Fruit fly (Drosophila melanogaster) whole organism, embryonic: ENCODE measurements around the gene CG34266.

Experiments
- Abd-B ChIP-seq: fragments of 200-800 bp; sonication (Bioruptor generic); optimal IDR thresholded peaks from 2 replicates; lab custom pipeline; 2018; ENCODE audit warnings: missing biosample characterization, mild to moderate bottlenecking, missing genetic modification characterization, moderate library complexity
- BtbVII ChIP-seq: fragments of 200-800 bp; sonication (Bioruptor generic); optimal IDR thresholded peaks from 3 replicates; lab custom pipeline; 2017; ENCODE audit warnings: missing biosample characterization, mild to moderate bottlenecking, missing genetic modification characterization
- CG10274 ChIP-seq: fragments of 200-800 bp; sonication (Bioruptor generic); optimal IDR thresholded peaks from 3 replicates; lab custom pipeline; 2017; ENCODE audit warnings: missing biosample characterization, mild to moderate bottlenecking, missing genetic modification characterization
- CG10462 ChIP-seq: fragments of 200-800 bp; sonication (Bioruptor generic); optimal IDR thresholded peaks from 2 replicates; lab custom pipeline; 2016; ENCODE audit warnings: missing biosample characterization, missing genetic modification characterization
- CG10654 ChIP-seq: fragments of 200-800 bp; sonication (Bioruptor generic); optimal IDR thresholded peaks from 2 replicates; lab custom pipeline; 2016; ENCODE audit warnings: missing biosample characterization, missing genetic modification characterization
- CG11696 ChIP-seq: fragments of 200-800 bp; sonication (Bioruptor generic); IDR thresholded peaks from 2 replicates; pipeline ENCODE4 v1.3.6; 2022; ENCODE audit warnings: missing biosample characterization, missing genetic modification characterization
- CG13123 ChIP-seq: fragments of 200-800 bp; sonication (Bioruptor generic); optimal IDR thresholded peaks from 2 replicates; lab custom pipeline; 2016; ENCODE audit warnings: missing biosample characterization, missing genetic modification characterization
- CG14965 ChIP-seq: fragments of 200-800 bp; sonication (Bioruptor generic); optimal IDR thresholded peaks from 2 replicates; lab custom pipeline; 2016; ENCODE audit warnings: missing biosample characterization, missing genetic modification characterization, borderline replicate concordance
- CG15479 ChIP-seq: fragments of 200-800 bp; sonication (Bioruptor generic); optimal IDR thresholded peaks from 3 replicates; lab custom pipeline; 2019; ENCODE audit warnings: missing biosample characterization, mild to moderate bottlenecking, missing genetic modification characterization, moderate library complexity
- CG15601 ChIP-seq: fragments of 200-800 bp; sonication (Bioruptor generic); optimal IDR thresholded peaks from 3 replicates; lab custom pipeline; 2019; ENCODE audit warnings: missing biosample characterization, mild to moderate bottlenecking, missing genetic modification characterization, moderate library complexity
- CG1602 ChIP-seq: fragments of 200-800 bp; sonication (Bioruptor generic); optimal IDR thresholded peaks from 3 replicates; lab custom pipeline; 2016; ENCODE audit warnings: missing biosample characterization, missing genetic modification characterization
- CG2120 ChIP-seq: fragments of 200-800 bp; sonication (Bioruptor generic); optimal IDR thresholded peaks from 3 replicates; lab custom pipeline; 2016; ENCODE audit warnings: missing biosample characterization, missing genetic modification characterization
- CG2889 ChIP-seq: fragments of 200-800 bp; sonication (Bioruptor generic); IDR thresholded peaks from 3 replicates; pipeline ENCODE4 v1.3.6; 2022; ENCODE audit warnings: missing biosample characterization, missing genetic modification characterization
- CG30020 ChIP-seq: fragments of 200-800 bp; optimal IDR thresholded peaks from 2 replicates; lab custom pipeline; 2019; ENCODE audit warnings: missing biosample characterization, mild to moderate bottlenecking, missing genetic modification characterization, moderate library complexity
- CG3281 ChIP-seq: fragments of 200-800 bp; sonication (Bioruptor generic); optimal IDR thresholded peaks from 3 replicates; lab custom pipeline; 2017; ENCODE audit warnings: missing biosample characterization, mild to moderate bottlenecking, missing genetic modification characterization
- CG3726 ChIP-seq: fragments of 200-800 bp; sonication (Bioruptor generic); IDR thresholded peaks from 3 replicates; pipeline ENCODE4, ENCODE4 v1.3.6; 2022; ENCODE audit warnings: missing biosample characterization, missing genetic modification characterization
- CG9727 ChIP-seq: fragments of 200-800 bp; sonication (Bioruptor generic); optimal IDR thresholded peaks from 3 replicates; lab custom pipeline; 2017; ENCODE audit warnings: missing biosample characterization, mild to moderate bottlenecking, missing genetic modification characterization
- Dek ChIP-seq: fragments of 200-800 bp; sonication (Bioruptor generic); optimal IDR thresholded peaks from 3 replicates; lab custom pipeline; 2019; ENCODE audit warnings: missing biosample characterization, mild to moderate bottlenecking, missing genetic modification characterization, moderate library complexity
- Doc2 ChIP-seq: fragments of 200-800 bp; sonication (Bioruptor generic); IDR thresholded peaks from 2 replicates; pipeline ENCODE4 v1.3.6; 2022; ENCODE audit warnings: missing biosample characterization, missing genetic modification characterization
- Drgx ChIP-seq: fragments of 200-800 bp; sonication (Bioruptor generic); IDR thresholded peaks from 2 replicates; pipeline ENCODE4 v1.3.6; 2022; ENCODE audit warnings: missing biosample characterization, missing genetic modification characterization
- Fer2 ChIP-seq: fragments of 200-800 bp; sonication (Bioruptor generic); optimal IDR thresholded peaks from 2 replicates; lab custom pipeline; 2018; ENCODE audit warnings: missing biosample characterization, mild to moderate bottlenecking, missing genetic modification characterization, moderate library complexity
- HLHmδ ChIP-seq: fragments of 200-800 bp; sonication (Bioruptor generic); optimal IDR thresholded peaks from 2 replicates; lab custom pipeline; 2018; ENCODE audit warnings: missing biosample characterization, mild to moderate bottlenecking, missing genetic modification characterization, moderate library complexity
- Meics ChIP-seq: fragments of 200-800 bp; sonication (Bioruptor generic); optimal IDR thresholded peaks from 2 replicates; lab custom pipeline; 2017; ENCODE audit warnings: missing biosample characterization, mild to moderate bottlenecking, missing genetic modification characterization
- Nf-YB ChIP-seq: fragments of 200-800 bp; sonication (Bioruptor generic); optimal IDR thresholded peaks from 3 replicates; lab custom pipeline; 2019; ENCODE audit warnings: missing biosample characterization, mild to moderate bottlenecking, missing genetic modification characterization, moderate library complexity
- Ravus ChIP-seq: fragments of 200-800 bp; sonication (Bioruptor generic); IDR thresholded peaks from 2 replicates; pipeline ENCODE4 v1.3.6; 2022; ENCODE audit warnings: missing biosample characterization, missing genetic modification characterization
- Sry-β ChIP-seq: fragments of 200-800 bp; sonication (Bioruptor generic); optimal IDR thresholded peaks from 2 replicates; lab custom pipeline; 2018; ENCODE audit warnings: missing biosample characterization, mild to moderate bottlenecking, missing genetic modification characterization, moderate library complexity
- ac ChIP-seq: fragments of 200-800 bp; sonication (Bioruptor generic); optimal IDR thresholded peaks from 3 replicates; lab custom pipeline; 2017; ENCODE audit warnings: missing biosample characterization, mild to moderate bottlenecking, missing genetic modification characterization
- ato ChIP-seq: fragments of 200-800 bp; sonication (Bioruptor generic); IDR thresholded peaks from 2 replicates; pipeline ENCODE4 v1.3.6; 2022; ENCODE audit warnings: missing biosample characterization, missing genetic modification characterization; ENCODE audit not compliant: partially characterized antibody
- az2 ChIP-seq: fragments of 200-800 bp; sonication (Bioruptor generic); optimal IDR thresholded peaks from 3 replicates; lab custom pipeline; 2016; ENCODE audit warnings: missing biosample characterization, missing genetic modification characterization
- bsh ChIP-seq, 2 experiments: fragments of 200-800 bp; sonication (Bioruptor generic); optimal IDR thresholded peaks; 2 replicates each; lab custom pipeline; 2017 to 2018; ENCODE audit warnings: mild to moderate bottlenecking in 2 of 2, missing biosample characterization in 2 of 2, missing genetic modification characterization in 2 of 2, moderate library complexity in 1 of 2
- cg ChIP-seq: fragments of 200-800 bp; sonication (Bioruptor generic); optimal IDR thresholded peaks from 3 replicates; lab custom pipeline; 2019; ENCODE audit warnings: missing biosample characterization, mild to moderate bottlenecking, missing genetic modification characterization, moderate library complexity
- corto ChIP-seq: fragments of 200-800 bp; sonication (Bioruptor generic); optimal IDR thresholded peaks from 2 replicates; lab custom pipeline; 2016; ENCODE audit warnings: missing biosample characterization, mild to moderate bottlenecking, missing genetic modification characterization, moderate library complexity
- crc ChIP-seq: fragments of 200-800 bp; sonication (Bioruptor generic); optimal IDR thresholded peaks from 2 replicates; lab custom pipeline; 2016; ENCODE audit warnings: missing biosample characterization, missing genetic modification characterization
- exex ChIP-seq: fragments of 200-800 bp; sonication (Bioruptor generic); optimal IDR thresholded peaks from 4 replicates; lab custom pipeline; 2018; ENCODE audit warnings: missing biosample characterization, mild to moderate bottlenecking, missing genetic modification characterization, moderate library complexity
- her ChIP-seq: fragments of 200-800 bp; sonication (Bioruptor generic); optimal IDR thresholded peaks from 2 replicates; lab custom pipeline; 2016; ENCODE audit warnings: missing biosample characterization, missing genetic modification characterization
- jing ChIP-seq: fragments of 200-800 bp; sonication (Bioruptor generic); optimal IDR thresholded peaks from 2 replicates; lab custom pipeline; 2018; ENCODE audit warnings: missing biosample characterization, mild to moderate bottlenecking, missing genetic modification characterization
- luna ChIP-seq: fragments of 200-800 bp; sonication (Bioruptor generic); optimal IDR thresholded peaks from 2 replicates; lab custom pipeline; 2016; ENCODE audit warnings: missing biosample characterization, missing genetic modification characterization
- maf-S ChIP-seq: fragments of 200-800 bp; sonication (Bioruptor generic); optimal IDR thresholded peaks from 2 replicates; lab custom pipeline; 2016; ENCODE audit warnings: missing biosample characterization, missing genetic modification characterization
- odd ChIP-seq: fragments of 200-800 bp; sonication (Bioruptor generic); optimal IDR thresholded peaks from 2 replicates; lab custom pipeline; 2017; ENCODE audit warnings: missing biosample characterization, mild to moderate bottlenecking, missing genetic modification characterization
- psq ChIP-seq: fragments of 200-800 bp; sonication (Bioruptor generic); optimal IDR thresholded peaks from 2 replicates; lab custom pipeline; 2017; ENCODE audit warnings: missing biosample characterization, missing genetic modification characterization
- repo ChIP-seq: fragments of 200-800 bp; sonication (Bioruptor generic); optimal IDR thresholded peaks from 2 replicates; lab custom pipeline; 2016; ENCODE audit warnings: missing biosample characterization, missing genetic modification characterization
- sc ChIP-seq, 3 experiments: fragments of >200 bp in 2 of 3; fragments of 200-800 bp in 1 of 3; sonication (Bioruptor generic) in 1 of 3; optimal IDR thresholded peaks; 2 replicates in 2 of 3; 3 replicates in 1 of 3; lab custom pipeline; 2017; ENCODE audit warnings: mild to moderate bottlenecking in 1 of 3, missing biosample characterization in 1 of 3, missing genetic modification characterization in 1 of 3, missing genetic modification reagents in 1 of 3
- sens ChIP-seq: fragments of 200-800 bp; sonication (Bioruptor generic); peaks from one replicate; lab custom pipeline; 2016; ENCODE audit warnings: missing biosample characterization, missing genetic modification characterization
- sqz ChIP-seq: fragments of 200-800 bp; sonication (Bioruptor generic); optimal IDR thresholded peaks from 3 replicates; lab custom pipeline; 2018; ENCODE audit warnings: missing biosample characterization, mild to moderate bottlenecking, missing genetic modification characterization
- sr ChIP-seq: fragments of 200-800 bp; sonication (Bioruptor generic); IDR thresholded peaks from 3 replicates; pipeline ENCODE4 v1.3.6; 2022; ENCODE audit warnings: missing biosample characterization, missing genetic modification characterization
- tll ChIP-seq, 2 experiments: fragments of 200-800 bp in 1 of 2; fragments of >200 bp in 1 of 2; sonication (Bioruptor generic) in 1 of 2; optimal IDR thresholded peaks; 2 replicates each; lab custom pipeline; 2017 to 2019; ENCODE audit warnings: missing biosample characterization in 2 of 2, missing genetic modification characterization in 2 of 2, mild to moderate bottlenecking in 1 of 2, moderate library complexity in 1 of 2
- toy ChIP-seq: fragments of 200-800 bp; sonication (Bioruptor generic); IDR thresholded peaks from 2 replicates; pipeline ENCODE4 v1.3.6; 2022; ENCODE audit warnings: missing biosample characterization, missing genetic modification characterization

CG34266 gene

dm6 chr3L:4697301-4697700 is 19.7 kb downstream of the CG34266 start, which contains the start of gene CG13713:
Gene CG13713, plus strand, starts transcription at chr3L:4697601.
- no peak for TF ChIP-seq repo (GFP tag; lab: Kevin White, UChicago)
- TF ChIP-seq CG15479 (GFP tag; lab: Kevin White, UChicago): peak; percentile 40
- peak; percentile 63 for TF ChIP-seq sens (GFP tag; lab: Kevin White, UChicago)

dm6 chr3L:4698032-4698431 is 20.4 kb downstream of the CG34266 start:
- peak; percentile 11 for TF ChIP-seq CG14965 (GFP tag; lab: Kevin White, UChicago)
- peak; percentile 79 for TF ChIP-seq odd (GFP tag; lab: Kevin White, UChicago)
- TF ChIP-seq CG2889 (GFP tag; lab: Robert Waterston, UW): peak; percentile 73; the same call in 2 of the 3 replicates
- no peak for TF ChIP-seq Doc2 (GFP tag; lab: Robert Waterston, UW)
- TF ChIP-seq repo (GFP tag; lab: Kevin White, UChicago): peak; percentile 70
- TF ChIP-seq Sry-β (GFP tag; lab: Kevin White, UChicago): no peak
- no peak for TF ChIP-seq tll (GFP tag; optimal IDR thresholded peaks at IDR 0.05; lab: Kevin White, UChicago)
- TF ChIP-seq BtbVII (GFP tag; lab: Kevin White, UChicago): peak; percentile 76
- TF ChIP-seq Dek: no peak
- TF ChIP-seq CG2120 (GFP tag; lab: Kevin White, UChicago): peak; percentile 83
- peak; percentile 66 for TF ChIP-seq CG15601
- TF ChIP-seq Abd-B (GFP tag; lab: Kevin White, UChicago): peak; percentile 75
- no peak for TF ChIP-seq sc (optimal IDR thresholded peaks at IDR 0.05; lab: Kevin White, UChicago)
- TF ChIP-seq sc (GFP tag; optimal IDR thresholded peaks at IDR 0.05; lab: Kevin White, UChicago): peak; percentile 45
- TF ChIP-seq CG10654 (GFP tag; lab: Kevin White, UChicago): peak; percentile 72
- peak; percentile 58; the same call in 1 of the 3 replicates for TF ChIP-seq sr (GFP tag; lab: Robert Waterston, UW)
- TF ChIP-seq CG13123 (GFP tag; lab: Kevin White, UChicago): peak; percentile 58
- peak; percentile 82 for TF ChIP-seq CG3281 (GFP tag; lab: Kevin White, UChicago)
- TF ChIP-seq CG9727 (GFP tag; lab: Kevin White, UChicago): peak; percentile 61
- peak; percentile 74 for TF ChIP-seq sqz (GFP tag; lab: Kevin White, UChicago)
- TF ChIP-seq CG10462 (GFP tag; lab: Kevin White, UChicago): peak; percentile 67
- peak; percentile 77 for TF ChIP-seq maf-S (GFP tag; lab: Kevin White, UChicago)
- TF ChIP-seq CG30020 (tag; lab: Kevin White, UChicago): no peak
- peak; percentile 72 for TF ChIP-seq jing (GFP tag; lab: Kevin White, UChicago)
- TF ChIP-seq corto (GFP tag; lab: Kevin White, UChicago): no peak
- TF ChIP-seq Fer2: peak; percentile 64
- no peak for TF ChIP-seq ato (GFP tag; lab: Robert Waterston, UW)
- no peak for TF ChIP-seq ac
- peak; percentile 68 for TF ChIP-seq CG3726 (GFP tag; lab: Robert Waterston, UW)
- TF ChIP-seq cg (GFP tag; lab: Kevin White, UChicago): no peak
- TF ChIP-seq luna (GFP tag; lab: Kevin White, UChicago): no peak
- no peak for TF ChIP-seq HLHmδ (GFP tag; lab: Kevin White, UChicago)
- peak; percentile 86 for TF ChIP-seq az2
- peak; percentile 86 for TF ChIP-seq Meics (GFP tag; lab: Kevin White, UChicago)
- peak; percentile 4 for TF ChIP-seq exex
- peak; percentile 24 for TF ChIP-seq crc (GFP tag; lab: Kevin White, UChicago)
- TF ChIP-seq bsh (GFP tag; optimal IDR thresholded peaks at IDR 0.05; lab: Kevin White, UChicago): peak; percentile 8 to 89
- peak; percentile 75 for TF ChIP-seq CG1602 (GFP tag; lab: Kevin White, UChicago)
- no peak for TF ChIP-seq CG15479 (GFP tag; lab: Kevin White, UChicago)
- TF ChIP-seq psq (GFP tag; lab: Kevin White, UChicago): peak; percentile 21
- peak; percentile 57 for TF ChIP-seq Nf-YB (GFP tag; lab: Kevin White, UChicago)
- TF ChIP-seq toy (GFP tag; lab: Robert Waterston, UW): peak; percentile 19; the same call in 1 of the 2 replicates
- TF ChIP-seq CG11696 (GFP tag; lab: Robert Waterston, UW): peak; percentile 74
- TF ChIP-seq her (GFP tag; lab: Kevin White, UChicago): peak; percentile 86
- TF ChIP-seq Drgx: peak; percentile 81
- peak; percentile 63 for TF ChIP-seq CG10274 (GFP tag; lab: Kevin White, UChicago)
- peak; percentile 69 for TF ChIP-seq Ravus (GFP tag; lab: Robert Waterston, UW)
